Worm (Caenorhabditis elegans): ENCODE results near the gene slc-17.2.

Gene slc-17.2

DNA sequence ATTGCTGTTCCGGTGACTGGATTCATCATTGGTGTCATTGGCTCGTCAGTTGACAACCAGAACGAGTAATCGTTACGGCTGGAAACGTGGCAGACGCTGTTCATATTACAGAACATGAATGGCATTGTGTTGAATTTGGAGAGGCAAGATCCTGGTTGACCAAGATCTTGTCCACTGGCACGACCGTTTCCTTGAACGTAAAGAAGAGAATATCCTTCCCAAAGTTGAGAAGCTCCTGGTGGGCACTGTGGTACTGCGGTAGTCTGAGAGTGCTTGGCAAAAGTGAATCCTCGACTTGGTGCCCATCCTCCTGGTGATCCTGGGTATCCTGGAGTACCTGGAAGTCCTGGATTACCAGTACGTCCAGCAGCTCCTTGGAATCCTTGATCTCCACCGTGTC lies 51.9 kb downstream of the slc-17.2 start:
- TF ChIP-seq mef-2 (tag; optimal IDR thresholded peaks at IDR 0.05) (no peak), elt-2 (tag; optimal IDR thresholded peaks at IDR 0.05) (no peak), efl-1 (optimal IDR thresholded peaks at IDR 0.05) (no peak), efl-1 (GFP tag; optimal IDR thresholded peaks at IDR 0.05 in 1 of 2) (peak in 1 of 2 experiments; percentile 85)
